Fruit fly (Drosophila melanogaster): ENCODE measurements around the gene DCTN1-p150.

The DCTN1-p150 gene

dm6 chr3L:13904021-13904325, 25.2 kb upstream of the DCTN1-p150 start:
- TF ChIP-seq N (GFP tag; optimal IDR thresholded peaks at IDR 0.05), result no peak
- TF ChIP-seq Sp1 (GFP tag; optimal IDR thresholded peaks at IDR 0.05), result no peak
- no peak for TF ChIP-seq dmrt93B (GFP tag; optimal IDR thresholded peaks at IDR 0.05)

dm6 chr3L:13904426-13904825, 24.8 kb upstream of the DCTN1-p150 start:
- TF ChIP-seq dl (GFP tag; optimal IDR thresholded peaks at IDR 0.05; ENCODE audit: insufficient read depth in 1 of 2, partially characterized antibody in 2 of 2), result peak in 1 of 2 experiments; percentile 7
- TF ChIP-seq pan (optimal IDR thresholded peaks at IDR 0.05), result no peak

dm6 chr3L:13905515-13905914, 23.7 kb upstream of the DCTN1-p150 start:
- TF ChIP-seq GATAd (GFP tag; optimal IDR thresholded peaks at IDR 0.05), result no peak
- no peak for TF ChIP-seq usp (GFP tag; optimal IDR thresholded peaks at IDR 0.05)
- no peak for TF ChIP-seq Hr83 (GFP tag; optimal IDR thresholded peaks at IDR 0.05; ENCODE audit: poor library complexity, severe bottlenecking)
- TF ChIP-seq Dfd (GFP tag; optimal IDR thresholded peaks at IDR 0.05), result no peak
- no peak for TF ChIP-seq tai (GFP tag; optimal IDR thresholded peaks at IDR 0.05)
- TF ChIP-seq foxo (GFP tag; optimal IDR thresholded peaks at IDR 0.05), result no peak

dm6 chr3L:13911649-13912260, 17.4 kb upstream of the DCTN1-p150 start:
- TF ChIP-seq rgr (GFP tag; optimal IDR thresholded peaks at IDR 0.05), result no peak
- TF ChIP-seq dsf (GFP tag; optimal IDR thresholded peaks at IDR 0.05; ENCODE audit: borderline replicate concordance), result no peak
- TF ChIP-seq HLH106 (tag; optimal IDR thresholded peaks at IDR 0.05), result no peak
- no peak for TF ChIP-seq Jra (GFP tag; optimal IDR thresholded peaks at IDR 0.05)
- no peak for TF ChIP-seq tai (GFP tag; optimal IDR thresholded peaks at IDR 0.05)
- TF ChIP-seq usp (GFP tag; optimal IDR thresholded peaks at IDR 0.05), result no peak
- TF ChIP-seq Dif (GFP tag; optimal IDR thresholded peaks at IDR 0.05; ENCODE audit: partially characterized antibody), result no peak
- TF ChIP-seq sage (GFP tag; optimal IDR thresholded peaks at IDR 0.05), result no peak

- no peak for TF ChIP-seq pan (optimal IDR thresholded peaks at IDR 0.05)
- no peak for TF ChIP-seq CG32264 (GFP tag; optimal IDR thresholded peaks at IDR 0.05)
- peak; percentile 36 for TF ChIP-seq rgr (GFP tag; optimal IDR thresholded peaks at IDR 0.05)
- TF ChIP-seq usp (GFP tag; optimal IDR thresholded peaks at IDR 0.05), result no peak
- no peak for TF ChIP-seq h (GFP tag; optimal IDR thresholded peaks at IDR 0.05)
- no peak for TF ChIP-seq HLH106 (tag; optimal IDR thresholded peaks at IDR 0.05)
- TF ChIP-seq dmrt93B (GFP tag; optimal IDR thresholded peaks at IDR 0.05), result no peak
- TF ChIP-seq fru (GFP tag; optimal IDR thresholded peaks at IDR 0.05), result no peak
Observed at dm6 chr3L:13912777-13913176, 16.4 kb upstream of the DCTN1-p150 start.

- TF ChIP-seq OdsH (GFP tag; optimal IDR thresholded peaks at IDR 0.05) (no peak), HLH106 (tag; optimal IDR thresholded peaks at IDR 0.05) (no peak), Mio (GFP tag; optimal IDR thresholded peaks at IDR 0.05) (no peak), woc (GFP tag; optimal IDR thresholded peaks at IDR 0.05) (no peak)
Observed at dm6 chr3L:13914573-13914972, 14.6 kb upstream of the DCTN1-p150 start.

dm6 chr3L:13917589-13918198, 11.5 kb upstream of the DCTN1-p150 start:
- TF ChIP-seq foxo (GFP tag; optimal IDR thresholded peaks at IDR 0.05) (peak in 1 of 2 experiments; percentile 7), ey (GFP tag; optimal IDR thresholded peaks at IDR 0.05) (peak; percentile 21), dsf (GFP tag; optimal IDR thresholded peaks at IDR 0.05; ENCODE audit: borderline replicate concordance) (no peak), sv (GFP tag; optimal IDR thresholded peaks at IDR 0.05) (no peak), fru (GFP tag; optimal IDR thresholded peaks at IDR 0.05) (peak; percentile 36), h (GFP tag; optimal IDR thresholded peaks at IDR 0.05) (peak; percentile 32)

- TF ChIP-seq rgr (GFP tag; optimal IDR thresholded peaks at IDR 0.05), result no peak
- TF ChIP-seq HLH106 (tag; optimal IDR thresholded peaks at IDR 0.05), result peak; percentile 21
- TF ChIP-seq ey (GFP tag; optimal IDR thresholded peaks at IDR 0.05), result peak; percentile 33
- peak; percentile 13 for TF ChIP-seq h (GFP tag; optimal IDR thresholded peaks at IDR 0.05)
- TF ChIP-seq Dfd (GFP tag; optimal IDR thresholded peaks at IDR 0.05), result no peak
- no peak for TF ChIP-seq usp (GFP tag; optimal IDR thresholded peaks at IDR 0.05)
Observed at dm6 chr3L:13918774-13919173, 10.4 kb upstream of the DCTN1-p150 start.
